Fruit fly (Drosophila melanogaster) ovary, adult (tissue): ENCODE measurements around the gene Hayan.

ENCODE experiments used
- CG17801 ChIP-seq: fragments of 200-800 bp; optimal IDR thresholded peaks from 2 replicates; lab custom pipeline; 2019; ENCODE audit warnings: missing biosample characterization, mild to moderate bottlenecking, missing genetic modification characterization, moderate library complexity; ENCODE audit not compliant: partially characterized antibody

Gene Hayan

dm6 chrX:18439367-18439766 lies 44.2 kb downstream of the Hayan start, which contains the start of gene CG43841:
Gene CG43841, plus strand, starts transcription at chrX:18439667.
- TF ChIP-seq CG17801 (GFP tag; lab: Kevin White, UChicago), result no peak

DNA sequence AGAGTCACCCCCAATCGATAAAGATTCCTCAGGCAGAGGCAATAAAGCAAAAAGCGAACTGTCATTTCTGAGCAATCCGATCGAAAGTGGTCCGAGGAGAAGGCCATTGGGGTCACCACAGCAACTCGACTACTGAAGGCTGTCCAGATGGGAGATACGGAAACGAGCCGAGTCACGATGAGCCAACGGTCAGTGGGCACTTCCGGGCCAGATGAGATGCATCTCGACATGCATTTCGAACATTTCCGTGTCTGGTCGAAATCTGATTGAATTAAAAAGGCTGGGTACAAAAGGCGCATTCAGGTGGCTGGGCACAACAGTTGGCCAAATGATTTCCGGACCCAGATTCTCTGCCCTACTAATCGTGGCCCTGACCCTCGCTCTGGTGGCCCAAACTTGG lies 45.0 kb downstream of the Hayan start, which contains the start of gene CG32551:
Gene CG32551 (plus strand): TSS at position 301 of the 400 bp plus-strand sequence.
- TF ChIP-seq CG17801 (GFP tag; lab: Kevin White, UChicago), result no peak

DNA sequence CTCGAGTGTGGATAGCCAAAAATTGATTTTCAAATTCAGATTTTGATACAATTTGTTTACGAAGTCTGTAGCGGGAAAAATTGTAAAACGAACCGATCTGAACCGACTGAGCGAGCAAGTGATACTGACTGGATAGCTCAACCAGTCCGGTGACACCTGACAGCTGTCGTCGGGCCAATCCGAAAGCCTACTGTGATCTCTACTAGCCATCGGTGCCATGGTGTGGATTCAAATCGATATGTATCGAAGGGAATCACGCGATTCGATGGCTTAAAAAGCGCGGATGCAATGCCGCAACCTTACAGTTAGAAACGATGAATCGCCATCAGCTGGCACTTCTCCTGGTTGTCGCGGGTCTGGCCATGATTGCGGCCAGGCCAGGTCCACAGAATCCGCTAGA lies 46.4 kb downstream of the Hayan start, which contains the start of gene CG6290:
Gene CG6290 (plus strand): TSS at position 301 of the 400 bp plus-strand sequence.
- TF ChIP-seq CG17801 (GFP tag; lab: Kevin White, UChicago), result no peak
